Worm (Caenorhabditis elegans) whole organism, late embryonic: ENCODE results near the gene npr-17.

Experiments used
- F13H6.1 ChIP-seq: sonication (generic microtip); optimal IDR thresholded peaks from 2 replicates; lab custom pipeline; 2016; ENCODE audit warnings: missing genetic modification characterization, missing compliant biosample characterization
- T23F11.4 ChIP-seq: fragments of 200-800 bp; sonication (Bioruptor generic); optimal IDR thresholded peaks from 2 replicates; lab custom pipeline; 2018; ENCODE audit warnings: mild to moderate bottlenecking, missing genetic modification characterization, missing compliant biosample characterization
- ceh-18 ChIP-seq: sonication (generic microtip); optimal IDR thresholded peaks from 2 replicates; lab custom pipeline; 2016; ENCODE audit warnings: missing genetic modification characterization, missing compliant biosample characterization
- ceh-34 ChIP-seq: sonication (generic microtip); optimal IDR thresholded peaks from 2 replicates; lab custom pipeline; 2016; ENCODE audit warnings: mild to moderate bottlenecking, missing genetic modification characterization, missing compliant biosample characterization
- ceh-48 ChIP-seq: sonication (generic microtip); optimal IDR thresholded peaks from 2 replicates; lab custom pipeline; 2016; ENCODE audit warnings: missing genetic modification characterization, inconsistent platforms, missing compliant biosample characterization
- hlh-30 ChIP-seq: sonication (generic microtip); optimal IDR thresholded peaks from 2 replicates; lab custom pipeline; 2017; ENCODE audit warnings: antibody characterized with exemption, missing genetic modification characterization, missing compliant biosample characterization; ENCODE audit not compliant: insufficient read depth
- lin-11 ChIP-seq: fragments of 200-800 bp; sonication (Bioruptor generic); optimal IDR thresholded peaks from 2 replicates; lab custom pipeline; 2018; ENCODE audit warnings: mild to moderate bottlenecking, missing genetic modification characterization, missing compliant biosample characterization
- nfya-1 ChIP-seq: sonication (generic microtip); optimal IDR thresholded peaks from 2 replicates; lab custom pipeline; 2017; ENCODE audit warnings: missing genetic modification characterization, mild to moderate bottlenecking, missing compliant biosample characterization, antibody characterized with exemption, moderate library complexity
- pha-4 ChIP-seq: fragments of 150-350 bp; optimal IDR thresholded peaks from 2 replicates; lab custom pipeline; 2018; ENCODE audit warnings: missing biosample characterization, missing genetic modification reagents, missing genetic modification characterization
- pqm-1 ChIP-seq: sonication (generic microtip); optimal IDR thresholded peaks from 2 replicates; lab custom pipeline; 2016; ENCODE audit warnings: missing genetic modification characterization, missing compliant biosample characterization
- pros-1 ChIP-seq: fragments of 150-350 bp; optimal IDR thresholded peaks from 2 replicates; lab custom pipeline; 2014; ENCODE audit warnings: missing biosample characterization, missing genetic modification reagents, missing genetic modification characterization
- rnt-1 ChIP-seq: sonication (generic microtip); optimal IDR thresholded peaks from 2 replicates; lab custom pipeline; 2016; ENCODE audit warnings: missing genetic modification characterization, missing compliant biosample characterization
- ttx-3 ChIP-seq: sonication (generic microtip); optimal IDR thresholded peaks from 2 replicates; lab custom pipeline; 2016; ENCODE audit warnings: missing genetic modification reagents, missing genetic modification characterization, missing compliant biosample characterization

DNA sequence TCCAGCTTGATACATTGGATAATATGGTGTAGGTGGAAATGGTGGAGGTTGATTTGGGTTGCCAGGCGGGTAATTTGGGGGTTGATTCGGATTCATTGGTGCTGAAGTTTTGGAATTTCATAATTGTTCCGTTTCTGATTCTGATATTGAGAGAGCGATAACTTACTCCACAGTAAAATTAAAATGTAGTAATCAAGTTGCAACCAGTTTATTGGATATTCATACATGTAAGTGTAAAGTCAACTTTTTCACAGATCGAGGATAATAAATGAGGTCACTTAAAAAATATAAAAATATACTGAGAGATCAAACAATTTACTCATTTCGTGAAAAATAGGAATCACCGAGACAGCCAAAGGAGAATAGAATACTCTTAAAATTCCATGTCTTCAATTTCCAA lies 31.7 kb upstream of the npr-17 start, which contains the start of gene mdt-30:
- TF ChIP-seq pha-4 (tag; lab: Kevin White, UChicago) (no peak), rnt-1 (no peak), T23F11.4 (GFP tag; lab: Kevin White, UChicago) (no peak), ceh-18 (tag; lab: Kevin White, UChicago) (no peak), nfya-1 (tag; lab: Kevin White, UChicago) (no peak), pqm-1 (tag; lab: Kevin White, UChicago) (no peak), hlh-30 (tag; lab: Kevin White, UChicago) (no peak), F13H6.1 (tag; lab: Kevin White, UChicago) (no peak), ceh-34 (no peak), ceh-48 (tag; lab: Kevin White, UChicago) (no peak), pros-1 (tag; lab: Kevin White, UChicago) (no peak), lin-11 (tag; lab: Kevin White, UChicago) (no peak), ttx-3 (tag; lab: Kevin White, UChicago) (no peak)
